Worm (Caenorhabditis elegans): ENCODE data around the gene C45G9.10.

The C45G9.10 gene

DNA sequence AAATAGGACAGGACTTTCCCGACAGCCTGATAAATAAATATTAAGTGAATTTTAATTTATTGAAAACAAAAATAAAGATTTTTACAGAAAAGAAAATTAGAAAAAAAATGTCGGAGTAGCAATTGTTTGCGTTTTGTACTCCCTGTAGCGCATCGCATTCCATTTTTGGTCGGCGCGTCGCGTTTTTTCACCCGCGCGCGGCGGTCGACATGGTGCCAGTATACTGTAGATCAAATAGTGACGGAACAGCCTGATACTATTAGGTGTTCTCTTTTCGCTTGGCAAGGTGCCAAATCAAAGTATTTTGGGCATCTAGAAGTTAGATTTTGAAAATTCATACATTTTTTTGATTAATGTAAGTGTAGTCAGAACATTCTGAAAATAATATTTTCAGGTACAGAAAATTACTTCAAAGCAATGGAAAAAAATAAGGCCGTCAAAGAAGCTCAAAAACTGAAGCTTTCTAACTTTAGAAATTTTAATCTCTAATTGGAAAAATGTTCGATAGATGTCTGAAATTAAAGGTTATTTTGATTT, 37.1 kb upstream of the C45G9.10 start:
- TF ChIP-seq madf-6 (GFP tag; IDR thresholded peaks at IDR 0.05) = peak; percentile 74
- no peak for TF ChIP-seq let-607 (tag; optimal IDR thresholded peaks at IDR 0.05)
- TF ChIP-seq sptf-2 (GFP tag; optimal IDR thresholded peaks at IDR 0.05) = no peak
- no peak for TF ChIP-seq F22D6.2 (tag; optimal IDR thresholded peaks at IDR 0.05)
- peak; percentile 57 for TF ChIP-seq efl-1 (GFP tag; optimal IDR thresholded peaks at IDR 0.05)
- TF ChIP-seq madf-8 (GFP tag; conservative IDR thresholded peaks at IDR 0.05) = peak; percentile 48; the same call in 1 of the 2 replicates
- no peak for TF ChIP-seq ztf-22 (GFP tag; optimal IDR thresholded peaks at IDR 0.05)
- no peak for TF ChIP-seq F52B5.7 (tag; optimal IDR thresholded peaks at IDR 0.05)
- TF ChIP-seq sea-2 (GFP tag; IDR thresholded peaks at IDR 0.05) = no peak
- TF ChIP-seq nhr-90 (tag; optimal IDR thresholded peaks at IDR 0.05) = no peak

DNA sequence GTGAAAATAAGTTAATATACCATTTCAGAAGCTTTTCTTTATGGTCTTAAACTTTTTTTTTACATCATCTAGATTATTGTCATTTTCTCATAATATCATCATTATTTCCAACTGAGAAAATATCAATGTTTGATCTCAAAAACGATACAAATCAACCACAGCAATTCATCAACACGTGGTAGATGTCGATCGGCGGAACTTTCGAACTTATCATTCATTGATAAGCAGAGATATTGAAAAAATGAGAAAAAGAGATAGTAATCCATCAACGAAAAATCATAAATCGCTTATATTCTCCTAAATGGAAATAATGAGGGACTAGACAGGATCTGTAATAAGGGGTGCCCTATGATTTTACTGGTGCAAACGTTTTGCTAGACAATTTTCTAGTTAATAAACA, 35.0 kb upstream of the C45G9.10 start:
- no peak for TF ChIP-seq nfya-2 (GFP tag; IDR thresholded peaks at IDR 0.05)
- no peak for TF ChIP-seq F57C9.4 (tag; optimal IDR thresholded peaks at IDR 0.05)
- TF ChIP-seq tbp1 (GFP tag; optimal IDR thresholded peaks at IDR 0.05) = no peak
- no peak for TF ChIP-seq lag-1 (GFP tag; IDR thresholded peaks at IDR 0.05)
- no peak for TF ChIP-seq hmg-1.2 (GFP tag; IDR thresholded peaks at IDR 0.05)
- TF ChIP-seq nhr-120 (GFP tag; IDR thresholded peaks at IDR 0.05) = no peak
- TF ChIP-seq unc-62 (GFP tag; optimal IDR thresholded peaks at IDR 0.05) = no peak
- TF ChIP-seq aptf-2 (GFP tag; conservative IDR thresholded peaks at IDR 0.05) = no peak
- no peak for TF ChIP-seq dpff-1 (tag; optimal IDR thresholded peaks at IDR 0.05)
- no peak for TF ChIP-seq K11D2.4 (GFP tag; IDR thresholded peaks at IDR 0.05)
- TF ChIP-seq B0261.1 (tag; optimal IDR thresholded peaks at IDR 0.05) = no peak
- no peak for TF ChIP-seq atf-7 (tag; optimal IDR thresholded peaks at IDR 0.05)
- TF ChIP-seq efl-1 (GFP tag; optimal IDR thresholded peaks at IDR 0.05) = no peak
- TF ChIP-seq xnd-1 (tag; optimal IDR thresholded peaks at IDR 0.05) = no peak
- no peak for TF ChIP-seq Y53F4B.3 (GFP tag; IDR thresholded peaks at IDR 0.05)
- TF ChIP-seq ceh-91 (GFP tag; IDR thresholded peaks at IDR 0.05) = no peak
- TF ChIP-seq lin-26 (GFP tag; IDR thresholded peaks at IDR 0.05) = no peak
- TF ChIP-seq F10E7.11 (tag; optimal IDR thresholded peaks at IDR 0.05) = no peak
- TF ChIP-seq nhr-179 (tag; optimal IDR thresholded peaks at IDR 0.05) = no peak

DNA sequence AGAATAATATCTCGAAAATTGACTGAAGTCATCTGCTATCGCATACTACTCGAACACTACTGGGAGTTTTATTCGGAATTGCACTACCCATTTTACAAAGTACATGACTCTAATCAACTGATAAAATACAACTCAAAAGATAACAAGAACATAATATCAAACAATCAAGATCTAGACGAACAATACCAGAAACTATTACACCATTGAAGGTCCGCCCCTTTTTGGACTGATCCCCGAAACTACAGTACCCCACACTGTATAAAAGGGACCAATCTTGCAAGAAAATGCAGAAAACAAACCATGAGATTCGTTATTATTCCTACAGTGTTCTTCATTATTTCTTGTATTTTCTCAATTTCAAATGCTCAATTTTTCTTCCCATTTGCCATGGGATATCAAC, 32.8 kb upstream of the C45G9.10 start, which contains the start of gene F54D8.10:
F54D8.10 (plus strand) TSS at position 301 of the 400 bp plus-strand sequence.
- no peak for TF ChIP-seq ceh-79 (tag; optimal IDR thresholded peaks at IDR 0.05)
- TF ChIP-seq ceh-100 (GFP tag; IDR thresholded peaks at IDR 0.05) = no peak
- TF ChIP-seq athp-1 (tag; optimal IDR thresholded peaks at IDR 0.05) = no peak
- no peak for TF ChIP-seq hsf-1 (GFP tag; IDR thresholded peaks at IDR 0.05)
- no peak for TF ChIP-seq zim-3 (tag; optimal IDR thresholded peaks at IDR 0.05)
- TF ChIP-seq akir-1 (GFP tag; optimal IDR thresholded peaks at IDR 0.05) = no peak
- no peak for TF ChIP-seq lsl-1 (GFP tag; optimal IDR thresholded peaks at IDR 0.05)
- no peak for TF ChIP-seq nfyb-1 (GFP tag; IDR thresholded peaks at IDR 0.05)
- no peak for TF ChIP-seq repo-1 (tag; optimal IDR thresholded peaks at IDR 0.05)
- no peak for TF ChIP-seq T26A5.8 (tag; optimal IDR thresholded peaks at IDR 0.05)
- TF ChIP-seq zfh-2 (GFP tag; conservative IDR thresholded peaks at IDR 0.05) = no peak
- TF ChIP-seq ceh-58 (GFP tag; IDR thresholded peaks at IDR 0.05) = no peak
- no peak for TF ChIP-seq ceh-27 (GFP tag; optimal IDR thresholded peaks at IDR 0.05)
- no peak for TF ChIP-seq dpl-1 (GFP tag; optimal IDR thresholded peaks at IDR 0.05)
- no peak for TF ChIP-seq attf-5 (GFP tag; optimal IDR thresholded peaks at IDR 0.05)
- TF ChIP-seq attf-3 (GFP tag; conservative IDR thresholded peaks at IDR 0.05) = no peak
- no peak for TF ChIP-seq C17E4.6 (GFP tag; IDR thresholded peaks at IDR 0.05)
- TF ChIP-seq Y53F4B.3 (GFP tag; IDR thresholded peaks at IDR 0.05) = no peak
- TF ChIP-seq F55B11.4 (tag; optimal IDR thresholded peaks at IDR 0.05; ENCODE audit: borderline replicate concordance, insufficient read depth) = no peak
